Worm (Caenorhabditis elegans) whole organism, L4 larva: ENCODE data around the gene ril-1.

Experiments used
- D1046.2 ChIP-seq: fragments of 200-800 bp; sonication (Bioruptor generic); IDR thresholded peaks from 2 replicates; pipeline ENCODE4 v1.3.6; 2022; ENCODE audit warnings: missing genetic modification characterization, missing compliant biosample characterization
- F26F4.8 ChIP-seq: fragments of 200-800 bp; sonication (Bioruptor generic); conservative IDR thresholded peaks from 2 replicates; pipeline ENCODE4 v1.3.6; 2022; ENCODE audit warnings: missing genetic modification characterization, missing compliant biosample characterization
- R02D3.7 ChIP-seq: fragments of 150-350 bp; sonication (generic microtip); optimal IDR thresholded peaks from 3 replicates; lab custom pipeline; 2014; ENCODE audit warnings: missing biosample characterization, missing genetic modification characterization
- Y105C5A.15 ChIP-seq: fragments of 200-800 bp; sonication (Bioruptor generic); IDR thresholded peaks from 2 replicates; pipeline ENCODE4 v1.3.6; 2022; ENCODE audit warnings: missing genetic modification characterization, missing compliant biosample characterization
- Y5F2A.4 ChIP-seq: fragments of 200-800 bp; sonication (Bioruptor generic); optimal IDR thresholded peaks from 2 replicates; lab custom pipeline; 2018; ENCODE audit warnings: mild to moderate bottlenecking, missing genetic modification characterization, missing compliant biosample characterization
- aha-1 ChIP-seq: fragments of 150-350 bp; peaks from one replicate; lab custom pipeline; 2014; ENCODE audit warnings: missing biosample characterization, missing genetic modification characterization
- ama-1 ChIP-seq: fragments of 150-350 bp; optimal IDR thresholded peaks from 2 replicates; lab custom pipeline; 2014; ENCODE audit warnings: inconsistent platforms, mixed read lengths
- ceh-82 ChIP-seq: sonication (generic microtip); optimal IDR thresholded peaks from 2 replicates; lab custom pipeline; 2017; ENCODE audit warnings: missing biosample characterization, missing genetic modification characterization
- cey-2 ChIP-seq: sonication (generic microtip); optimal IDR thresholded peaks from 3 replicates; lab custom pipeline; 2017; ENCODE audit warnings: missing genetic modification characterization, mild to moderate bottlenecking, missing compliant biosample characterization, antibody characterized with exemption, borderline replicate concordance; ENCODE audit not compliant: insufficient read depth
- daf-16 ChIP-seq, 3 experiments: sonication (generic microtip); optimal IDR thresholded peaks; 2 replicates each; lab custom pipeline; 2016 to 2017; ENCODE audit warnings: missing genetic modification characterization in 3 of 3, missing genetic modification reagents in 3 of 3, mild to moderate bottlenecking in 2 of 3, missing compliant biosample characterization in 2 of 3, missing biosample characterization in 1 of 3, moderate library complexity in 1 of 3
- daf-19 ChIP-seq: fragments of 200-800 bp; sonication (Bioruptor generic); conservative IDR thresholded peaks from 2 replicates; pipeline ENCODE4 v1.3.6; 2022; ENCODE audit warnings: missing genetic modification characterization, missing compliant biosample characterization
- dmd-6 ChIP-seq: fragments of 200-800 bp; sonication (Bioruptor generic); IDR thresholded peaks from 2 replicates; pipeline ENCODE4 v1.3.6; 2022; ENCODE audit warnings: missing genetic modification reagents, missing genetic modification characterization, missing compliant biosample characterization
- dpl-1 ChIP-seq: fragments of 150-350 bp; optimal IDR thresholded peaks from 2 replicates; lab custom pipeline; 2014; ENCODE audit warnings: missing biosample characterization, missing genetic modification reagents, missing genetic modification characterization
- dve-1 ChIP-seq: sonication (generic microtip); optimal IDR thresholded peaks from 2 replicates; lab custom pipeline; 2017; ENCODE audit warnings: antibody characterized with exemption, mild to moderate bottlenecking, missing genetic modification characterization, missing compliant biosample characterization; ENCODE audit not compliant: insufficient read depth
- egl-43 ChIP-seq: fragments of 200-800 bp; sonication (Bioruptor generic); IDR thresholded peaks from 2 replicates; pipeline ENCODE4 v1.3.6; 2022; ENCODE audit warnings: missing genetic modification reagents, missing genetic modification characterization, missing compliant biosample characterization
- fkh-10 ChIP-seq: fragments of 150-350 bp; optimal IDR thresholded peaks from 2 replicates; lab custom pipeline; 2014; ENCODE audit warnings: missing biosample characterization, missing genetic modification reagents, missing genetic modification characterization
- fos-1 ChIP-seq: fragments of 150-350 bp; optimal IDR thresholded peaks from 2 replicates; lab custom pipeline; 2014; ENCODE audit warnings: missing biosample characterization, missing genetic modification characterization
- hlh-11 ChIP-seq: fragments of 200-800 bp; sonication (Bioruptor generic); optimal IDR thresholded peaks from 2 replicates; lab custom pipeline; 2018; ENCODE audit warnings: mild to moderate bottlenecking, missing genetic modification characterization, missing compliant biosample characterization
- hlh-30 ChIP-seq: sonication (generic microtip); optimal IDR thresholded peaks from 2 replicates; lab custom pipeline; 2017; ENCODE audit warnings: antibody characterized with exemption, mild to moderate bottlenecking, missing genetic modification characterization, missing compliant biosample characterization; ENCODE audit not compliant: insufficient read depth
- hmg-1.1 ChIP-seq: fragments of 200-800 bp; sonication (Bioruptor generic); IDR thresholded peaks from 2 replicates; pipeline ENCODE4 v1.3.6; 2022; ENCODE audit warnings: missing genetic modification reagents, missing genetic modification characterization, missing compliant biosample characterization
- lin-1 ChIP-seq: fragments of 200-800 bp; sonication (Bioruptor generic); IDR thresholded peaks from 2 replicates; pipeline ENCODE4 v1.3.6; 2022; ENCODE audit warnings: missing genetic modification reagents, missing genetic modification characterization, missing compliant biosample characterization
- lin-29 ChIP-seq: fragments of 200-800 bp; sonication (Bioruptor generic); IDR thresholded peaks from 2 replicates; pipeline ENCODE4 v1.3.6; 2022; ENCODE audit warnings: missing genetic modification reagents, missing genetic modification characterization, missing compliant biosample characterization
- lsy-2 ChIP-seq, 2 experiments: fragments of 150-350 bp in 1 of 2; sonication (generic microtip) in 1 of 2; optimal IDR thresholded peaks; 2 replicates each; lab custom pipeline; 2014 to 2017; ENCODE audit warnings: missing biosample characterization in 2 of 2, missing genetic modification characterization in 2 of 2
- madf-5 ChIP-seq, 2 experiments: fragments of 200-800 bp; sonication (Bioruptor generic); IDR thresholded peaks; 2 replicates each; pipeline ENCODE4 v1.3.6; 2022; ENCODE audit warnings: missing compliant biosample characterization in 2 of 2, missing genetic modification characterization in 2 of 2
- mep-1 ChIP-seq: fragments of 150-350 bp; sonication (generic microtip); optimal IDR thresholded peaks from 3 replicates; lab custom pipeline; 2014; ENCODE audit warnings: missing biosample characterization, missing genetic modification characterization
- mes-2 ChIP-seq: sonication (generic microtip); optimal IDR thresholded peaks from 2 replicates; lab custom pipeline; 2016; ENCODE audit warnings: missing genotype, mild to moderate bottlenecking, missing genetic modification characterization, missing compliant biosample characterization; ENCODE audit not compliant: poor library complexity, severe bottlenecking
- mxl-2 ChIP-seq: fragments of 200-800 bp; sonication (Bioruptor generic); conservative IDR thresholded peaks from 2 replicates; pipeline ENCODE4 v1.3.6; 2022; ENCODE audit warnings: missing genetic modification reagents, missing genetic modification characterization, missing compliant biosample characterization
- mxl-3 ChIP-seq: fragments of 200-800 bp; sonication (Bioruptor generic); optimal IDR thresholded peaks from 2 replicates; lab custom pipeline; 2018; ENCODE audit warnings: mild to moderate bottlenecking, missing genetic modification characterization, missing compliant biosample characterization
- nhr-111 ChIP-seq: fragments of 200-800 bp; sonication (Bioruptor generic); optimal IDR thresholded peaks from 2 replicates; lab custom pipeline; 2018; ENCODE audit warnings: mild to moderate bottlenecking, missing genetic modification characterization, missing compliant biosample characterization
- nhr-237 ChIP-seq: sonication (generic microtip); optimal IDR thresholded peaks from 2 replicates; lab custom pipeline; 2017; ENCODE audit warnings: missing biosample characterization, missing genetic modification characterization
- nhr-25 ChIP-seq: sonication (generic microtip); optimal IDR thresholded peaks from 2 replicates; lab custom pipeline; 2017; ENCODE audit warnings: missing genetic modification characterization, mild to moderate bottlenecking, missing compliant biosample characterization, antibody characterized with exemption, moderate library complexity, borderline replicate concordance; ENCODE audit not compliant: insufficient read depth
- nhr-28 ChIP-seq: fragments of 150-350 bp; optimal IDR thresholded peaks from 2 replicates; lab custom pipeline; 2014; ENCODE audit warnings: missing biosample characterization, missing genetic modification characterization
- nhr-41 ChIP-seq: fragments of 200-800 bp; sonication (Bioruptor generic); IDR thresholded peaks from 2 replicates; pipeline ENCODE4 v1.3.6; 2022; ENCODE audit warnings: missing genetic modification reagents, missing genetic modification characterization, missing compliant biosample characterization
- nhr-42 ChIP-seq: fragments of 200-800 bp; sonication (Bioruptor generic); IDR thresholded peaks from 2 replicates; pipeline ENCODE4 v1.3.6; 2022; ENCODE audit warnings: missing genetic modification characterization, missing compliant biosample characterization
- nhr-6 ChIP-seq: fragments of 150-350 bp; optimal IDR thresholded peaks from 2 replicates; lab custom pipeline; 2014; ENCODE audit warnings: missing biosample characterization, missing genetic modification characterization
- nhr-77 ChIP-seq: fragments of 150-350 bp; optimal IDR thresholded peaks from 2 replicates; lab custom pipeline; 2014; ENCODE audit warnings: missing biosample characterization, missing genetic modification characterization
- pha-4 ChIP-seq, 2 experiments: fragments of 150-350 bp in 1 of 2; fragments of 200-800 bp in 1 of 2; sonication (Bioruptor generic) in 1 of 2; IDR thresholded peaks in 1 of 2; optimal IDR thresholded peaks in 1 of 2; 2 replicates each; pipeline versions ENCODE4 v1.3.6 to Lab custom; 2014 to 2022; ENCODE audit warnings: missing genetic modification characterization in 2 of 2, missing genetic modification reagents in 2 of 2, missing biosample characterization in 1 of 2, missing compliant biosample characterization in 1 of 2
- php-3 ChIP-seq: fragments of 200-800 bp; sonication (Bioruptor generic); IDR thresholded peaks from 2 replicates; pipeline ENCODE4 v1.3.6; 2022; ENCODE audit warnings: missing genetic modification reagents, missing genetic modification characterization, missing compliant biosample characterization
- pqm-1 ChIP-seq: sonication (generic microtip); optimal IDR thresholded peaks from 2 replicates; lab custom pipeline; 2017; ENCODE audit warnings: missing biosample characterization, missing genetic modification characterization
- skn-1 ChIP-seq: fragments of 150-350 bp; optimal IDR thresholded peaks from 2 replicates; lab custom pipeline; 2014; ENCODE audit warnings: missing biosample characterization, missing genetic modification characterization
- spr-1 ChIP-seq: sonication (generic microtip); optimal IDR thresholded peaks from 2 replicates; lab custom pipeline; 2016; ENCODE audit warnings: mild to moderate bottlenecking, missing genetic modification characterization, missing compliant biosample characterization
- tra-1 ChIP-seq: fragments of 200-800 bp; sonication (Bioruptor generic); IDR thresholded peaks from 2 replicates; pipeline ENCODE4 v1.3.6; 2022; ENCODE audit warnings: missing genetic modification reagents, missing genetic modification characterization, missing compliant biosample characterization
- zip-2 ChIP-seq: fragments of 150-350 bp; optimal IDR thresholded peaks from 2 replicates; lab custom pipeline; 2014; ENCODE audit warnings: missing biosample characterization, missing genetic modification characterization

Gene ril-1

DNA sequence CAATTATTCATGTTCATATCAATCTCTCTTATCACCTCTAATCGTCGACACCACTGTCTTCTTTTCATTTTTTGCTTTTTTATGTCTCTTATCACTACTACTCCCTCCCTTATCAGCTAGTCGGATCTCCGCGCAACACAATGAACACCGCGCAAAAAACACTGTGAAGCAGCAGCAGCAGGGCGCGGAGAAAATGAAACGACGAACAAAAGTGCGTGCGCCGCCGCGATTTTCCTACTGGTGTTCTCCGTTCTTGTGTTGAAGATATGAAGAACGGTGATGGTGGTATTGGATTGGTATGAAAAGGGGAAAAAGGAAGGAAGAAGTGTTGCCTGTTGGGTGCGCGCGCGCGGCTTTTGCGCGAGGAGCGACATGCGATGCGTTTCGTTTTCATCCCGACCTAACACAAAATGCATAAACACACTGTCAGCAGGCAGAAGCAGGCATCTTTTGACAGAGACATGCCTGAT is 18.1 kb downstream of the ril-1 start (continued):
- no peak for TF ChIP-seq F26F4.8 (GFP tag; lab: Robert Waterston, UW)
- no peak for TF ChIP-seq hmg-1.1 (GFP tag; lab: Robert Waterston, UW)
- no peak for TF ChIP-seq Y5F2A.4 (GFP tag; lab: Kevin White, UChicago)
- no peak for TF ChIP-seq pha-4 (GFP tag; IDR thresholded peaks at IDR 0.05; lab: Robert Waterston, UW)
- no peak for TF ChIP-seq pha-4 (tag; optimal IDR thresholded peaks at IDR 0.05; lab: Kevin White, UChicago)
- no peak for TF ChIP-seq lsy-2 (tag; optimal IDR thresholded peaks at IDR 0.05; lab: Kevin White, UChicago)
- TF ChIP-seq D1046.2, result no peak
- TF ChIP-seq madf-5 (GFP tag; IDR thresholded peaks at IDR 0.05; lab: Robert Waterston, UW), result no peak
- TF ChIP-seq egl-43 (GFP tag; lab: Robert Waterston, UW), result peak; percentile 37; the same call in 1 of the 2 replicates
- TF ChIP-seq lin-29 (GFP tag; lab: Robert Waterston, UW), result no peak
- TF ChIP-seq ama-1, result no peak
- TF ChIP-seq dpl-1 (GFP tag; lab: Kevin White, UChicago), result no peak
- TF ChIP-seq fkh-10 (GFP tag; lab: Kevin White, UChicago), result no peak
- TF ChIP-seq zip-2 (tag; lab: Kevin White, UChicago), result no peak
- no peak for TF ChIP-seq nhr-111
- peak; percentile 2 for TF ChIP-seq mep-1 (tag; lab: Kevin White, UChicago)
- TF ChIP-seq fos-1 (tag; lab: Kevin White, UChicago), result no peak
- TF ChIP-seq mxl-2 (GFP tag; lab: Robert Waterston, UW), result no peak
- TF ChIP-seq, all 104 proteins: peak for 22

ce11 chrV:14504774-14505173 is 19.2 kb downstream of the ril-1 start:
- TF ChIP-seq daf-19 (GFP tag; lab: Robert Waterston, UW), result no peak
- TF ChIP-seq nhr-42 (GFP tag; lab: Robert Waterston, UW), result no peak
- peak; percentile 14 for TF ChIP-seq nhr-28
- no peak for TF ChIP-seq R02D3.7 (tag; lab: Kevin White, UChicago)
- TF ChIP-seq dmd-6 (GFP tag; lab: Robert Waterston, UW), result peak; percentile 27; the same call in 1 of the 2 replicates
- TF ChIP-seq lin-1 (GFP tag; lab: Robert Waterston, UW), result no peak
- no peak for TF ChIP-seq ceh-82 (tag; lab: Kevin White, UChicago)
- TF ChIP-seq mxl-3 (GFP tag; lab: Kevin White, UChicago), result peak; percentile 30
- TF ChIP-seq mep-1 (tag; lab: Kevin White, UChicago), result peak; percentile 23
- TF ChIP-seq hlh-11 (tag; lab: Kevin White, UChicago), result peak; percentile 6

DNA sequence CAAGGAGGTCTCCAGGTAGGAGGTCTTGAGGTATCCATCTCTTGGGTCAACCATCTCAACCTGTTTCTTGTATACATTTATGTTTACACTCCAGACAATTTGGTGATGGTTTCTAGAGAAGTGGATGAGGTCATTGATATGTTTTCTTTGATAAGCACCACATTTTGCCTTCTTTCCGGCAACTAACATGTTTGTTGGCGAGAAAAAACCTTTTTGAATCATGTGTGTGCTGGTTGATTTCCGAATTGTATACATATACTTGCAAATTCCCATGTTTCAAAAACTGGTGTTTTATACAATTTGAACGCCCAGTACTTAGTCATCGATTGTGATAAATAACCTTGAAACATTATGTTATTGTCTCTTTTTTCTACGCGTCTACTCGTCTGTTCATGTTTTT is 19.8 kb downstream of the ril-1 start:
- no peak for TF ChIP-seq skn-1 (tag; lab: Kevin White, UChicago)
- TF ChIP-seq nhr-41, result no peak
- no peak for TF ChIP-seq daf-16 (GFP tag; optimal IDR thresholded peaks at IDR 0.05; lab: Kevin White, UChicago)
- TF ChIP-seq daf-16 (tag; optimal IDR thresholded peaks at IDR 0.05; lab: Kevin White, UChicago), result peak; percentile 60
- TF ChIP-seq aha-1, result peak; percentile 87
- peak; percentile 23 for TF ChIP-seq nhr-6 (tag; lab: Kevin White, UChicago)
- no peak for TF ChIP-seq daf-19 (GFP tag; lab: Robert Waterston, UW)
- TF ChIP-seq mes-2, result no peak
- no peak for TF ChIP-seq hlh-11 (tag; lab: Kevin White, UChicago)
- no peak for TF ChIP-seq Y105C5A.15 (GFP tag; lab: Robert Waterston, UW)

- TF ChIP-seq nhr-77 (tag; lab: Kevin White, UChicago) (peak; percentile 68), cey-2 (tag; lab: Kevin White, UChicago) (no peak), dmd-6 (GFP tag; lab: Robert Waterston, UW) (peak; percentile 50; the same call in 1 of the 2 replicates), pqm-1 (tag; lab: Kevin White, UChicago) (peak; percentile 95), nhr-28 (peak; percentile 96), nhr-6 (tag; lab: Kevin White, UChicago) (peak; percentile 76), dve-1 (peak; percentile 51), nhr-25 (tag; lab: Kevin White, UChicago) (no peak), daf-16 (GFP tag; optimal IDR thresholded peaks at IDR 0.05; lab: Kevin White, UChicago) (no peak), daf-16 (tag; optimal IDR thresholded peaks at IDR 0.05; lab: Kevin White, UChicago) (peak; percentile 78), nhr-237 (tag; lab: Kevin White, UChicago) (no peak), hlh-30 (tag; lab: Kevin White, UChicago) (peak; percentile 44), spr-1 (tag; lab: Kevin White, UChicago) (no peak), tra-1 (GFP tag; lab: Robert Waterston, UW) (0 out of 2 replicates have a peak, but pooled peaks have one; percentile 22), mxl-3 (GFP tag; lab: Kevin White, UChicago) (peak; percentile 1), mes-2 (peak; percentile 11), ceh-82 (tag; lab: Kevin White, UChicago) (no peak), nhr-42 (GFP tag; lab: Robert Waterston, UW) (no peak), php-3 (GFP tag; lab: Robert Waterston, UW) (no peak)
Measured at ce11 chrV:14503065-14503464, 20.9 kb downstream of the ril-1 start.
